Fruit fly (Drosophila melanogaster) whole organism, prepupa: ENCODE results near the gene CG14645.
A peak's percentile ranks its signal among the peaks of the same experiment; 100 is the strongest.

Experiments used
- Blimp-1 ChIP-seq: fragments of 200-800 bp; sonication (Bioruptor generic); optimal IDR thresholded peaks from 3 replicates; lab custom pipeline; 2017; ENCODE audit warnings: missing biosample characterization, missing genetic modification characterization, mild to moderate bottlenecking, moderate library complexity, missing genetic modification reagents
- CG10631 ChIP-seq: fragments of 200-800 bp; sonication (Bioruptor generic); optimal IDR thresholded peaks from 2 replicates; lab custom pipeline; 2016; ENCODE audit warnings: missing biosample characterization, missing genetic modification characterization
- CG11294 ChIP-seq: fragments of 200-800 bp; sonication (Bioruptor generic); IDR thresholded peaks from 2 replicates; pipeline ENCODE4 v1.3.6; 2022; ENCODE audit warnings: missing biosample characterization, missing genetic modification characterization
- CG11762 ChIP-seq: fragments of 200-800 bp; sonication (Bioruptor generic); optimal IDR thresholded peaks from 3 replicates; lab custom pipeline; 2016; ENCODE audit warnings: missing biosample characterization, missing genetic modification characterization; ENCODE audit not compliant: insufficient read depth
- CG11902 ChIP-seq: fragments of 200-800 bp; sonication (Bioruptor generic); optimal IDR thresholded peaks from 3 replicates; lab custom pipeline; 2016; ENCODE audit warnings: missing biosample characterization, missing genetic modification characterization
- CG15336 ChIP-seq: fragments of 200-800 bp; sonication (Bioruptor generic); IDR thresholded peaks from 2 replicates; pipeline ENCODE4 v1.3.6; 2022; ENCODE audit warnings: missing biosample characterization, missing genetic modification characterization
- CG16779 ChIP-seq: fragments of 200-800 bp; sonication (Bioruptor generic); optimal IDR thresholded peaks from 3 replicates; lab custom pipeline; 2017; ENCODE audit warnings: missing biosample characterization, mild to moderate bottlenecking, missing genetic modification characterization
- CG3032 ChIP-seq: fragments of 200-800 bp; optimal IDR thresholded peaks from 2 replicates; lab custom pipeline; 2019; ENCODE audit warnings: missing biosample characterization, mild to moderate bottlenecking, missing genetic modification characterization, moderate library complexity
- CG31627 ChIP-seq: fragments of 200-800 bp; sonication (Bioruptor generic); optimal IDR thresholded peaks from 3 replicates; lab custom pipeline; 2016; ENCODE audit warnings: missing biosample characterization, missing genetic modification characterization
- CG32006 ChIP-seq: fragments of 200-800 bp; sonication (Bioruptor generic); optimal IDR thresholded peaks from 3 replicates; lab custom pipeline; 2017; ENCODE audit warnings: missing biosample characterization, mild to moderate bottlenecking, missing genetic modification characterization
- CG6163 ChIP-seq: fragments of 200-800 bp; sonication (Bioruptor generic); IDR thresholded peaks from 3 replicates; pipeline ENCODE4 v1.3.6; 2022; ENCODE audit warnings: missing biosample characterization, missing genetic modification characterization
- CG6276 ChIP-seq: fragments of 200-800 bp; sonication (Bioruptor generic); optimal IDR thresholded peaks from 2 replicates; lab custom pipeline; 2017; ENCODE audit warnings: missing biosample characterization, mild to moderate bottlenecking, missing genetic modification characterization
- CG6808 ChIP-seq: fragments of 200-800 bp; sonication (Bioruptor generic); optimal IDR thresholded peaks from 3 replicates; lab custom pipeline; 2017; ENCODE audit warnings: missing biosample characterization, missing genetic modification characterization, mild to moderate bottlenecking, moderate library complexity, missing genetic modification reagents
- CG6854 ChIP-seq: fragments of 200-800 bp; sonication (Bioruptor generic); optimal IDR thresholded peaks from 2 replicates; lab custom pipeline; 2017; ENCODE audit warnings: missing biosample characterization, mild to moderate bottlenecking, missing genetic modification characterization
- CG7368 ChIP-seq: fragments of 200-800 bp; sonication (Bioruptor generic); optimal IDR thresholded peaks from 3 replicates; lab custom pipeline; 2016; ENCODE audit warnings: missing biosample characterization, missing genetic modification characterization
- CG8119 ChIP-seq: fragments of 200-800 bp; sonication (Bioruptor generic); IDR thresholded peaks from 3 replicates; pipeline ENCODE4 v1.3.6; 2022; ENCODE audit warnings: missing biosample characterization, missing genetic modification characterization
- CG8319 ChIP-seq: fragments of 200-800 bp; sonication (Bioruptor generic); optimal IDR thresholded peaks from 3 replicates; lab custom pipeline; 2016; ENCODE audit warnings: missing biosample characterization, missing genetic modification characterization
- CG8632 ChIP-seq: fragments of 200-800 bp; sonication (Bioruptor generic); optimal IDR thresholded peaks from 3 replicates; lab custom pipeline; 2016; ENCODE audit warnings: missing biosample characterization, missing genetic modification characterization
- CG9139 ChIP-seq: fragments of 200-800 bp; sonication (Bioruptor generic); optimal IDR thresholded peaks from 3 replicates; lab custom pipeline; 2017; ENCODE audit warnings: missing biosample characterization, mild to moderate bottlenecking, missing genetic modification characterization
- Eip78C ChIP-seq: fragments of 200-800 bp; sonication (Bioruptor generic); peaks from one replicate; lab custom pipeline; 2016; ENCODE audit warnings: missing biosample characterization, missing genetic modification characterization
- Eip93F ChIP-seq: fragments of 200-800 bp; sonication (Bioruptor generic); optimal IDR thresholded peaks from 2 replicates; lab custom pipeline; 2016; ENCODE audit warnings: missing biosample characterization, mild to moderate bottlenecking, missing genetic modification characterization
- Ets21C ChIP-seq: fragments of 200-800 bp; sonication (Bioruptor generic); optimal IDR thresholded peaks from 3 replicates; lab custom pipeline; 2016; ENCODE audit warnings: missing biosample characterization, missing genetic modification characterization
- Ets96B ChIP-seq: fragments of 200-800 bp; optimal IDR thresholded peaks from 2 replicates; lab custom pipeline; 2019; ENCODE audit warnings: missing biosample characterization, mild to moderate bottlenecking, missing genetic modification characterization, moderate library complexity
- Gug ChIP-seq: fragments of 200-800 bp; sonication (Bioruptor generic); IDR thresholded peaks from 2 replicates; pipeline ENCODE4 v1.3.6; 2022; ENCODE audit warnings: missing biosample characterization, missing genetic modification characterization
- Hr39 ChIP-seq: fragments of 200-800 bp; sonication (Bioruptor generic); optimal IDR thresholded peaks from 2 replicates; lab custom pipeline; 2016; ENCODE audit warnings: missing biosample characterization, missing genetic modification characterization
- Hr4 ChIP-seq: fragments of 200-800 bp; sonication (Bioruptor generic); optimal IDR thresholded peaks from 3 replicates; lab custom pipeline; 2016; ENCODE audit warnings: missing biosample characterization, missing genetic modification characterization
- Lpt ChIP-seq: fragments of 200-800 bp; sonication (Bioruptor generic); optimal IDR thresholded peaks from 3 replicates; lab custom pipeline; 2016; ENCODE audit warnings: missing biosample characterization, missing genetic modification characterization
- OdsH ChIP-seq: fragments of 200-800 bp; sonication (Bioruptor generic); optimal IDR thresholded peaks from 3 replicates; lab custom pipeline; 2016; ENCODE audit warnings: missing biosample characterization, missing genetic modification characterization
- Smox ChIP-seq: fragments of 200-800 bp; sonication (Bioruptor generic); optimal IDR thresholded peaks from 3 replicates; lab custom pipeline; 2016; ENCODE audit warnings: missing biosample characterization, missing genetic modification characterization
- Sox102F ChIP-seq: fragments of 200-800 bp; sonication (Bioruptor generic); optimal IDR thresholded peaks from 2 replicates; lab custom pipeline; 2016; ENCODE audit warnings: missing biosample characterization, mild to moderate bottlenecking, missing genetic modification characterization
- Sox15 ChIP-seq: fragments of 200-800 bp; sonication (Bioruptor generic); optimal IDR thresholded peaks from 3 replicates; lab custom pipeline; 2016; ENCODE audit warnings: missing biosample characterization, missing genetic modification characterization
- cyc ChIP-seq: fragments of 200-800 bp; sonication (Bioruptor generic); optimal IDR thresholded peaks from 3 replicates; lab custom pipeline; 2016; ENCODE audit warnings: missing biosample characterization, missing genetic modification characterization
- eg ChIP-seq: fragments of 200-800 bp; sonication (Bioruptor generic); IDR thresholded peaks from 3 replicates; pipeline ENCODE4 v1.3.6; 2022; ENCODE audit warnings: missing biosample characterization, missing genetic modification characterization
- esn ChIP-seq: fragments of 200-800 bp; sonication (Bioruptor generic); optimal IDR thresholded peaks from 2 replicates; lab custom pipeline; 2016; ENCODE audit warnings: missing biosample characterization, mild to moderate bottlenecking, missing genetic modification characterization, moderate library complexity
- fd85E ChIP-seq: fragments of 200-800 bp; sonication (Bioruptor generic); optimal IDR thresholded peaks from 3 replicates; lab custom pipeline; 2016; ENCODE audit warnings: missing biosample characterization, missing genetic modification characterization
- fkh ChIP-seq: fragments of 200-800 bp; sonication (Bioruptor generic); optimal IDR thresholded peaks from 3 replicates; lab custom pipeline; 2017; ENCODE audit warnings: missing biosample characterization, mild to moderate bottlenecking, missing genetic modification characterization, moderate library complexity
- net ChIP-seq: fragments of 200-800 bp; sonication (Bioruptor generic); optimal IDR thresholded peaks from 3 replicates; lab custom pipeline; 2016; ENCODE audit warnings: missing biosample characterization, missing genetic modification characterization
- pdm3 ChIP-seq: fragments of 200-800 bp; sonication (Bioruptor generic); optimal IDR thresholded peaks from 3 replicates; lab custom pipeline; 2016; ENCODE audit warnings: missing biosample characterization, missing genetic modification characterization
- salr ChIP-seq, 2 experiments: fragments of 200-800 bp; sonication (Bioruptor generic); optimal IDR thresholded peaks; 3 replicates each; lab custom pipeline; 2016 to 2018; ENCODE audit warnings: missing biosample characterization in 2 of 2, missing genetic modification characterization in 2 of 2, mild to moderate bottlenecking in 1 of 2
- spab ChIP-seq: fragments of 200-800 bp; sonication (Bioruptor generic); optimal IDR thresholded peaks from 2 replicates; lab custom pipeline; 2017; ENCODE audit warnings: missing biosample characterization, mild to moderate bottlenecking, missing genetic modification characterization, missing genetic modification reagents
- svp ChIP-seq: fragments of 200-800 bp; sonication (Bioruptor generic); peaks from one replicate; lab custom pipeline; 2016; ENCODE audit warnings: missing biosample characterization, missing genetic modification characterization
- topi ChIP-seq: fragments of 200-800 bp; sonication (Bioruptor generic); optimal IDR thresholded peaks from 3 replicates; lab custom pipeline; 2016; ENCODE audit warnings: missing biosample characterization, missing genetic modification characterization
- vri ChIP-seq: fragments of 200-800 bp; sonication (Bioruptor generic); optimal IDR thresholded peaks from 3 replicates; lab custom pipeline; 2016; ENCODE audit warnings: missing biosample characterization, mild to moderate bottlenecking, missing genetic modification characterization

The CG14645 gene

dm6 chr3R:4350199-4350598 lies 15.3 kb downstream of the CG14645 start:
- no peak for TF ChIP-seq CG32006 (GFP tag; lab: Kevin White, UChicago)
- no peak for TF ChIP-seq vri (GFP tag; lab: Kevin White, UChicago)
- TF ChIP-seq Ets21C (GFP tag; lab: Kevin White, UChicago): no peak
- no peak for TF ChIP-seq Eip93F (GFP tag; lab: Kevin White, UChicago)
- TF ChIP-seq salr (GFP tag; optimal IDR thresholded peaks at IDR 0.05; lab: Kevin White, UChicago): no peak
- no peak for TF ChIP-seq Sox102F
- TF ChIP-seq net (GFP tag; lab: Kevin White, UChicago): no peak
- no peak for TF ChIP-seq spab
- TF ChIP-seq CG11294 (GFP tag; lab: Robert Waterston, UW): no peak
- no peak for TF ChIP-seq CG11762 (GFP tag; lab: Kevin White, UChicago)
- TF ChIP-seq CG11902: no peak
- no peak for TF ChIP-seq CG8319 (GFP tag; lab: Kevin White, UChicago)
- no peak for TF ChIP-seq CG31627 (GFP tag; lab: Kevin White, UChicago)
- no peak for TF ChIP-seq Sox15
- TF ChIP-seq OdsH (GFP tag; lab: Kevin White, UChicago): no peak
- no peak for TF ChIP-seq eg (GFP tag; lab: Robert Waterston, UW)
- TF ChIP-seq CG16779 (tag; lab: Kevin White, UChicago): no peak
- TF ChIP-seq Blimp-1: no peak
- no peak for TF ChIP-seq pdm3 (GFP tag; lab: Kevin White, UChicago)
- TF ChIP-seq Ets96B (tag; lab: Kevin White, UChicago): no peak

DNA sequence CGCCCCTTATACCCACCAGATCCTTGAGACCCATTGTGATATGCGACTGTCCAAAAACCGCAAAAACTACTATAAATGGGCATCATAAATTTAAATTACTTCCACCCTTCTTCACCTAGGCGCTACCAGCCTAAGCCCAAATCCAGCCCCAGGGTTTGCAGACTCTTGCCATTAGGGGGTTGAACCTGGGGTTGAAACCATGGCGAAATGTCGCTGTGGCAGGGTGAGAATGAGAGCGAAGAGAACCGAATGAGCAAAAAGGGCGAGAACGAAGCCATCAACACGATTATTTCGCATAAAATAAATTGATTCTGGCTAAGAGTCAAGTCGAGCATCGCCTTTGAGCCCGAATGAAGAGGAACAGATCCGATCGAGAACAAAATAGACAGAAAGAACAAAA lies 18.7 kb downstream of the CG14645 start:
- TF ChIP-seq topi (GFP tag; lab: Kevin White, UChicago): no peak
- TF ChIP-seq Hr4 (GFP tag; lab: Kevin White, UChicago): no peak
- no peak for TF ChIP-seq Smox (GFP tag; lab: Kevin White, UChicago)
- no peak for TF ChIP-seq fkh
- TF ChIP-seq CG6808 (GFP tag; lab: Kevin White, UChicago): no peak
- TF ChIP-seq spab: no peak
- no peak for TF ChIP-seq salr (GFP tag; optimal IDR thresholded peaks at IDR 0.05; lab: Kevin White, UChicago)
- no peak for TF ChIP-seq CG7368 (GFP tag; lab: Kevin White, UChicago)
- no peak for TF ChIP-seq CG8632 (GFP tag; lab: Kevin White, UChicago)
- no peak for TF ChIP-seq Hr39
- TF ChIP-seq Lpt (GFP tag; lab: Kevin White, UChicago): no peak
- TF ChIP-seq CG8319 (GFP tag; lab: Kevin White, UChicago): no peak
- TF ChIP-seq CG10631: no peak
- no peak for TF ChIP-seq CG8119 (GFP tag; lab: Robert Waterston, UW)
- no peak for TF ChIP-seq esn (GFP tag; lab: Kevin White, UChicago)
- no peak for TF ChIP-seq net (GFP tag; lab: Kevin White, UChicago)
- no peak for TF ChIP-seq vri (GFP tag; lab: Kevin White, UChicago)

- TF ChIP-seq Gug (GFP tag; lab: Robert Waterston, UW) (no peak), net (GFP tag; lab: Kevin White, UChicago) (peak; percentile 8), CG16779 (tag; lab: Kevin White, UChicago) (peak; percentile 13)
Observed at dm6 chr3R:4359625-4360024, 24.7 kb downstream of the CG14645 start, which contains the start of gene CG1090. Gene CG1090 (plus strand): TSS chr3R:4359883.

DNA sequence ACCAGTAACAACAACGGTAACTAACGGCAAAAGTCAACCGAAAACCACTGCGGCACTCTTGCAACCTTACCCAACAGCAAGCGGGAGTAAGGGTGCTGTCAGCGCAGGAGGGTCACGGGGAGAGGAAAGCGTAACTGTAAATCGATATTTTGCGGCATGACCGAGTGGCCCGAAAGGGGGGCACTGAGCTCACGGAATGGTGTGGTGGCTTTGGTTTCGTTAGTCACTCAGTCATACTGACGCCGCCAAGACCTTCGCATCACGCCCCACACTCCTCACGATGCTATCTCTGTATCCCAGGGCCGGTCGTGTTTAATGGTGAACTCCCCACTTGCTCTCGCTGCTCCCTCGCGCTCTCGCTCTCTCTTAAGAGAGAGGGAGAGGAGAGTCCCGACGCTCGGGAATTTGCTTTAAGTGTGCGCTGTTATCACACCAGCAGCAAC lies 25.8 kb downstream of the CG14645 start:
- TF ChIP-seq CG10631: no peak
- no peak for TF ChIP-seq CG9139 (GFP tag; lab: Kevin White, UChicago)
- TF ChIP-seq CG11762 (GFP tag; lab: Kevin White, UChicago): no peak
- TF ChIP-seq CG3032 (tag; lab: Kevin White, UChicago): no peak
- peak; percentile 73 for TF ChIP-seq Eip78C (GFP tag; lab: Kevin White, UChicago)
- peak; percentile 8 for TF ChIP-seq vri (GFP tag; lab: Kevin White, UChicago)
- TF ChIP-seq svp (GFP tag; lab: Kevin White, UChicago): peak; percentile 89
- TF ChIP-seq fd85E (GFP tag; lab: Kevin White, UChicago): no peak
- TF ChIP-seq CG8119 (GFP tag; lab: Robert Waterston, UW): peak; percentile 33; the same call in 1 of the 3 replicates
- peak; percentile 24 for TF ChIP-seq CG11902
- peak; percentile 12 for TF ChIP-seq topi (GFP tag; lab: Kevin White, UChicago)
- TF ChIP-seq CG7368 (GFP tag; lab: Kevin White, UChicago): peak; percentile 3
- TF ChIP-seq fkh: no peak
- no peak for TF ChIP-seq CG6163 (GFP tag; lab: Robert Waterston, UW)
- no peak; the same call in 2 of the 3 replicates for TF ChIP-seq eg (GFP tag; lab: Robert Waterston, UW)
- TF ChIP-seq Ets96B (tag; lab: Kevin White, UChicago): no peak
- TF ChIP-seq Gug (GFP tag; lab: Robert Waterston, UW): 0 out of 2 replicates have a peak, but pooled peaks have one; percentile 10
- no peak for TF ChIP-seq salr (GFP tag; optimal IDR thresholded peaks at IDR 0.05; lab: Kevin White, UChicago)
- peak; percentile 5 for TF ChIP-seq CG6276
- no peak for TF ChIP-seq CG15336 (GFP tag; lab: Robert Waterston, UW)
- TF ChIP-seq CG32006 (GFP tag; lab: Kevin White, UChicago): no peak
- peak; percentile 21 for TF ChIP-seq esn (GFP tag; lab: Kevin White, UChicago)
- TF ChIP-seq CG6854 (GFP tag; lab: Kevin White, UChicago): peak; percentile 19
- no peak for TF ChIP-seq cyc (GFP tag; lab: Kevin White, UChicago)
- no peak for TF ChIP-seq CG11294 (GFP tag; lab: Robert Waterston, UW)
- no peak for TF ChIP-seq CG6808 (GFP tag; lab: Kevin White, UChicago)
- TF ChIP-seq Hr4 (GFP tag; lab: Kevin White, UChicago): no peak
